Fruit fly (Drosophila melanogaster) Kc167 (cell line): ENCODE data around the gene Ir67c.

Experiments
- Myc ChIP-seq: fragments of >200 bp; optimal IDR thresholded peaks from 2 replicates; lab custom pipeline; 2017; ENCODE audit warnings: missing external identifiers
- insv ChIP-seq: fragments of >200 bp; optimal IDR thresholded peaks from 3 replicates; lab custom pipeline; 2018; ENCODE audit warnings: missing external identifiers
- ttk ChIP-seq: sonication (Bioruptor generic); optimal IDR thresholded peaks from 2 replicates; lab custom pipeline; 2017; ENCODE audit warnings: missing external identifiers

dm6 chr3L:10440488-10440887 is 6.6 kb upstream of the Ir67c start:
- no peak for TF ChIP-seq insv (lab: Kevin White, UChicago)
- TF ChIP-seq Myc (lab: Kevin White, UChicago) = no peak
- TF ChIP-seq ttk (lab: Kevin White, UChicago) = no peak
